Worm (Caenorhabditis elegans) whole organism, midembryonic: ENCODE data around the gene crn-2.

Experiments
- T22C8.4 ChIP-seq: fragments of 200-800 bp; sonication (Bioruptor generic); IDR thresholded peaks from 2 replicates; pipeline ENCODE4 v1.3.6; 2022; ENCODE audit warnings: missing genetic modification characterization, missing compliant biosample characterization
- cog-1 ChIP-seq: sonication (generic microtip); optimal IDR thresholded peaks from 2 replicates; lab custom pipeline; 2016; ENCODE audit warnings: missing genetic modification characterization, missing compliant biosample characterization
- flt-1 ChIP-seq: fragments of 200-800 bp; sonication (Bioruptor generic); IDR thresholded peaks from 2 replicates; pipeline ENCODE4 v1.3.6; 2022; ENCODE audit warnings: missing genetic modification characterization, missing compliant biosample characterization
- klf-2 ChIP-seq: fragments of 200-800 bp; sonication (Bioruptor generic); conservative IDR thresholded peaks from 2 replicates; pipeline ENCODE4 v1.3.6; 2022; ENCODE audit warnings: missing genetic modification reagents, missing genetic modification characterization, missing compliant biosample characterization
- med-1 ChIP-seq: sonication (generic microtip); optimal IDR thresholded peaks from 2 replicates; lab custom pipeline; 2017; ENCODE audit warnings: missing genetic modification characterization, mild to moderate bottlenecking, missing compliant biosample characterization, antibody characterized with exemption, missing genetic modification reagents; ENCODE audit not compliant: insufficient read depth
- ref-1 ChIP-seq: fragments of 200-800 bp; sonication (Bioruptor generic); conservative IDR thresholded peaks from 2 replicates; pipeline ENCODE4 v1.3.6; 2022; ENCODE audit warnings: missing genetic modification reagents, missing genetic modification characterization, missing compliant biosample characterization
- ztf-23 ChIP-seq: fragments of 200-800 bp; sonication (Bioruptor generic); IDR thresholded peaks from 2 replicates; pipeline ENCODE4 v1.3.6; 2022; ENCODE audit warnings: missing genetic modification reagents, missing genetic modification characterization, missing compliant biosample characterization
- ztf-29 ChIP-seq: fragments of 200-800 bp; sonication (Bioruptor generic); IDR thresholded peaks from 2 replicates; pipeline ENCODE4 v1.3.6; 2022; ENCODE audit warnings: missing genetic modification reagents, missing genetic modification characterization, missing compliant biosample characterization

DNA sequence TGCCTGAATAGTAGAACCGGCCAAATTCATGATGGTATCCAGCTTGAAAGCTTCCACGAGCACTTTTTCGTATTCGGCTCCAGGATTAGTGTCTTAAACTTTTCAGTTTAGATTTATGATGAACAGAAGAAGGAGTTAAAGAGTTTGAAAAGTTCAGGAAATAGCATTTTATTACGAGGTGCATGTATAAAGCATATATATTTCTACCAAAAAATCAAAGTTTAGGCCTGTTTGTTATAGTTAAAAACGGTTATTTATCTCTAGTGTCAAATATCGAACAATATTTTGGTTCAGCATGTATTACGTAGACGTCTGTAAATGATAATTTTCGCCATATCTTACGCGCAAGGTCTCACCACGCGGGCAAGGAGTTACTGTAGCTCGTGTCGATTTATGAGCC lies 13.1 kb upstream of the crn-2 start, which contains the start of gene klc-2:
- no peak for TF ChIP-seq ztf-23
- no peak for TF ChIP-seq ztf-29 (GFP tag; lab: Robert Waterston, UW)
- no peak for TF ChIP-seq flt-1 (GFP tag; lab: Robert Waterston, UW)
- TF ChIP-seq cog-1, result no peak
- TF ChIP-seq T22C8.4 (GFP tag; lab: Robert Waterston, UW), result no peak
- TF ChIP-seq ref-1 (GFP tag; lab: Robert Waterston, UW), result no peak
- no peak for TF ChIP-seq klf-2
- TF ChIP-seq med-1 (GFP tag; lab: Kevin White, UChicago), result no peak
